Worm (Caenorhabditis elegans) whole organism, L3 larva: ENCODE results near the gene hpo-12.

ENCODE experiments used
- R02D3.7 ChIP-seq: fragments of 150-350 bp; optimal IDR thresholded peaks from 2 replicates; lab custom pipeline; 2014; ENCODE audit warnings: missing biosample characterization, missing genetic modification characterization
- aly-2 ChIP-seq: fragments of 150-350 bp; optimal IDR thresholded peaks from 2 replicates; lab custom pipeline; 2014; ENCODE audit warnings: missing biosample characterization, missing genetic modification characterization
- ama-1 ChIP-seq: fragments of 150-350 bp; optimal IDR thresholded peaks from 2 replicates; lab custom pipeline; 2018
- ceh-16 ChIP-seq: sonication (generic microtip); optimal IDR thresholded peaks from 2 replicates; lab custom pipeline; 2017; ENCODE audit warnings: missing biosample characterization, missing genetic modification characterization
- ceh-28 ChIP-seq: fragments of 150-350 bp; optimal IDR thresholded peaks from 2 replicates; lab custom pipeline; 2014; ENCODE audit warnings: missing biosample characterization, missing genetic modification reagents, missing genetic modification characterization
- ceh-9 ChIP-seq: sonication (generic microtip); optimal IDR thresholded peaks from 2 replicates; lab custom pipeline; 2018; ENCODE audit warnings: missing biosample characterization, missing genetic modification characterization
- egl-5 ChIP-seq: fragments of 150-350 bp; optimal IDR thresholded peaks from 2 replicates; lab custom pipeline; 2017; ENCODE audit warnings: missing biosample characterization, missing genetic modification reagents, missing genetic modification characterization, inconsistent platforms
- elt-1 ChIP-seq: fragments of 150-350 bp; optimal IDR thresholded peaks from 2 replicates; lab custom pipeline; 2014; ENCODE audit warnings: missing biosample characterization, missing genetic modification characterization
- elt-3 ChIP-seq, 3 experiments: fragments of 150-350 bp in 1 of 3; sonication (generic microtip) in 2 of 3; optimal IDR thresholded peaks; 2 replicates in 2 of 3; 4 replicates in 1 of 3; lab custom pipeline; 2014 to 2017; ENCODE audit warnings: missing biosample characterization in 3 of 3, missing genetic modification characterization in 3 of 3
- eor-1 ChIP-seq, 2 experiments: fragments of 150-350 bp; optimal IDR thresholded peaks; 2 replicates each; lab custom pipeline; 2014 to 2018; ENCODE audit warnings: missing biosample characterization in 2 of 2, missing genetic modification characterization in 2 of 2
- fkh-10 ChIP-seq: sonication (generic microtip); optimal IDR thresholded peaks from 2 replicates; lab custom pipeline; 2017; ENCODE audit warnings: missing biosample characterization, missing genetic modification reagents, missing genetic modification characterization
- fkh-2 ChIP-seq: fragments of 150-350 bp; optimal IDR thresholded peaks from 2 replicates; lab custom pipeline; 2014; ENCODE audit warnings: missing biosample characterization, missing genetic modification reagents, missing genetic modification characterization
- fos-1 ChIP-seq: fragments of 150-350 bp; optimal IDR thresholded peaks from 2 replicates; lab custom pipeline; 2014; ENCODE audit warnings: missing biosample characterization, missing genetic modification characterization
- hmg-11 ChIP-seq: sonication (generic microtip); optimal IDR thresholded peaks from 2 replicates; lab custom pipeline; 2016; ENCODE audit warnings: missing genetic modification characterization, missing compliant biosample characterization
- jun-1 ChIP-seq: fragments of 150-350 bp; optimal IDR thresholded peaks from 2 replicates; lab custom pipeline; 2014; ENCODE audit warnings: missing biosample characterization, missing genetic modification reagents, missing genetic modification characterization
- lin-15B ChIP-seq: fragments of 150-350 bp; optimal IDR thresholded peaks from 2 replicates; lab custom pipeline; 2014; ENCODE audit warnings: missing biosample characterization, missing genetic modification characterization
- lin-39 ChIP-seq: fragments of 150-350 bp; optimal IDR thresholded peaks from 2 replicates; lab custom pipeline; 2018; ENCODE audit warnings: missing biosample characterization, missing genetic modification reagents, missing genetic modification characterization
- lsy-12 ChIP-seq: sonication (generic microtip); optimal IDR thresholded peaks from 2 replicates; lab custom pipeline; 2016; ENCODE audit warnings: mild to moderate bottlenecking, missing genetic modification characterization, missing compliant biosample characterization
- mdl-1 ChIP-seq: fragments of 150-350 bp; optimal IDR thresholded peaks from 2 replicates; lab custom pipeline; 2014; ENCODE audit warnings: missing biosample characterization, missing genetic modification characterization
- mml-1 ChIP-seq: fragments of 150-350 bp; sonication (generic microtip); optimal IDR thresholded peaks from 3 replicates; lab custom pipeline; 2014; ENCODE audit warnings: missing biosample characterization, missing genetic modification characterization
- nfya-1 ChIP-seq: sonication (generic microtip); optimal IDR thresholded peaks from 2 replicates; lab custom pipeline; 2017; ENCODE audit warnings: missing genetic modification characterization, mild to moderate bottlenecking, missing compliant biosample characterization, antibody characterized with exemption, moderate library complexity; ENCODE audit not compliant: insufficient read depth
- nhr-11 ChIP-seq: fragments of 150-350 bp; optimal IDR thresholded peaks from 2 replicates; lab custom pipeline; 2014; ENCODE audit warnings: missing biosample characterization, missing genetic modification characterization
- nhr-12 ChIP-seq: fragments of 150-350 bp; optimal IDR thresholded peaks from 2 replicates; lab custom pipeline; 2014; ENCODE audit warnings: missing biosample characterization, missing genetic modification characterization
- nhr-237 ChIP-seq: fragments of 150-350 bp; optimal IDR thresholded peaks from 2 replicates; lab custom pipeline; 2014; ENCODE audit warnings: missing biosample characterization, missing genetic modification characterization
- nhr-25 ChIP-seq: sonication (generic microtip); optimal IDR thresholded peaks from 2 replicates; lab custom pipeline; 2017; ENCODE audit warnings: missing biosample characterization, missing genetic modification characterization
- nhr-28 ChIP-seq: fragments of 150-350 bp; optimal IDR thresholded peaks from 2 replicates; lab custom pipeline; 2014; ENCODE audit warnings: missing biosample characterization, missing genetic modification characterization
- nhr-43 ChIP-seq: sonication (generic microtip); optimal IDR thresholded peaks from 2 replicates; lab custom pipeline; 2016; ENCODE audit warnings: mild to moderate bottlenecking, missing genetic modification characterization, missing compliant biosample characterization; ENCODE audit not compliant: poor library complexity, severe bottlenecking
- nhr-67 ChIP-seq: fragments of 150-350 bp; optimal IDR thresholded peaks from 2 replicates; lab custom pipeline; 2014; ENCODE audit warnings: missing biosample characterization, missing genetic modification characterization
- nhr-76 ChIP-seq: fragments of 150-350 bp; sonication (generic microtip); optimal IDR thresholded peaks from 5 replicates; lab custom pipeline; 2014; ENCODE audit warnings: missing biosample characterization, missing genetic modification characterization
- nhr-77 ChIP-seq: fragments of 150-350 bp; optimal IDR thresholded peaks from 2 replicates; lab custom pipeline; 2014; ENCODE audit warnings: missing biosample characterization, missing genetic modification characterization
- pha-4 ChIP-seq: fragments of 150-350 bp; optimal IDR thresholded peaks from 2 replicates; lab custom pipeline; 2014; ENCODE audit warnings: missing biosample characterization, missing genetic modification reagents, missing genetic modification characterization
- pqm-1 ChIP-seq: fragments of 150-350 bp; optimal IDR thresholded peaks from 2 replicates; lab custom pipeline; 2017; ENCODE audit warnings: missing biosample characterization, missing genetic modification characterization, inconsistent platforms
- sea-2 ChIP-seq: fragments of 150-350 bp; sonication (generic microtip); optimal IDR thresholded peaks from 4 replicates; lab custom pipeline; 2014; ENCODE audit warnings: missing biosample characterization, missing genetic modification reagents, missing genetic modification characterization
- skn-1 ChIP-seq: fragments of 150-350 bp; optimal IDR thresholded peaks from 2 replicates; lab custom pipeline; 2014; ENCODE audit warnings: missing biosample characterization, missing genetic modification characterization
- snpc-4 ChIP-seq: fragments of 150-350 bp; optimal IDR thresholded peaks from 2 replicates; lab custom pipeline; 2014; ENCODE audit warnings: missing biosample characterization, missing genetic modification characterization
- tbx-2 ChIP-seq: sonication (generic microtip); optimal IDR thresholded peaks from 2 replicates; lab custom pipeline; 2016; ENCODE audit warnings: mild to moderate bottlenecking, missing genetic modification characterization, missing compliant biosample characterization
- unc-39 ChIP-seq: sonication (generic microtip); optimal IDR thresholded peaks from 4 replicates; lab custom pipeline; 2017; ENCODE audit warnings: missing biosample characterization, missing genetic modification characterization
- unc-62 ChIP-seq: fragments of 150-350 bp; sonication (generic microtip); optimal IDR thresholded peaks from 4 replicates; lab custom pipeline; 2014; ENCODE audit warnings: missing biosample characterization, missing genetic modification reagents, missing genetic modification characterization
- zag-1 ChIP-seq: fragments of 150-350 bp; optimal IDR thresholded peaks from 2 replicates; lab custom pipeline; 2014; ENCODE audit warnings: missing biosample characterization, missing genetic modification characterization
- ztf-11 ChIP-seq: fragments of 150-350 bp; optimal IDR thresholded peaks from 2 replicates; lab custom pipeline; 2014; ENCODE audit warnings: missing biosample characterization, missing genetic modification characterization
- ztf-4 ChIP-seq: fragments of 150-350 bp; optimal IDR thresholded peaks from 2 replicates; lab custom pipeline; 2014; ENCODE audit warnings: missing biosample characterization, missing genetic modification characterization

Gene hpo-12

ce11 chrIV:12259161-12259870, 23.7 kb upstream of the hpo-12 start, which contains the start of gene Y39C12A.9:
TSS of gene Y39C12A.9 (minus strand) at chrIV:12259211.
- peak; percentile 26 for TF ChIP-seq lin-39 (tag; lab: Kevin White, UChicago)
- TF ChIP-seq lin-15B (tag; lab: Kevin White, UChicago): peak; percentile 42
- TF ChIP-seq nhr-25 (tag; lab: Kevin White, UChicago): no peak
- no peak for TF ChIP-seq nhr-77 (tag; lab: Kevin White, UChicago)
- no peak for TF ChIP-seq aly-2 (tag; lab: Kevin White, UChicago)
- TF ChIP-seq nfya-1 (tag; lab: Kevin White, UChicago): peak; percentile 34
- TF ChIP-seq pqm-1 (tag; lab: Kevin White, UChicago): no peak

ce11 chrIV:12261353-12261752, 21.6 kb upstream of the hpo-12 start, which contains the start of gene sre-14:
TSS of gene sre-14 (minus strand) at chrIV:12261453.
- TF ChIP-seq lsy-12 (tag; lab: Kevin White, UChicago): no peak
- no peak for TF ChIP-seq ceh-16 (tag; lab: Kevin White, UChicago)
- no peak for TF ChIP-seq tbx-2 (tag; lab: Kevin White, UChicago)
- TF ChIP-seq unc-62: no peak
- no peak for TF ChIP-seq eor-1 (tag; optimal IDR thresholded peaks at IDR 0.05; lab: Kevin White, UChicago)
- TF ChIP-seq nhr-25 (tag; lab: Kevin White, UChicago): no peak
- TF ChIP-seq lin-15B (tag; lab: Kevin White, UChicago): no peak
- no peak for TF ChIP-seq fkh-2 (tag; lab: Kevin White, UChicago)
- TF ChIP-seq, all 47 proteins: peak for 0

ce11 chrIV:12265877-12266276, 17.1 kb upstream of the hpo-12 start:
- TF ChIP-seq nhr-67 (no peak), skn-1 (tag; lab: Kevin White, UChicago) (no peak), elt-1 (tag; lab: Kevin White, UChicago) (no peak), jun-1 (tag; lab: Kevin White, UChicago) (no peak), eor-1 (tag; optimal IDR thresholded peaks at IDR 0.05; lab: Kevin White, UChicago) (no peak), ceh-9 (no peak), nhr-11 (no peak), ztf-4 (tag; lab: Kevin White, UChicago) (no peak), mdl-1 (tag; lab: Kevin White, UChicago) (no peak), nhr-43 (no peak), tbx-2 (tag; lab: Kevin White, UChicago) (no peak), nhr-12 (tag; lab: Kevin White, UChicago) (no peak), fkh-2 (tag; lab: Kevin White, UChicago) (no peak), fkh-10 (GFP tag; lab: Kevin White, UChicago) (no peak), nhr-76 (tag; lab: Kevin White, UChicago) (no peak), hmg-11 (tag; lab: Kevin White, UChicago) (no peak), egl-5 (tag; lab: Kevin White, UChicago) (no peak), aly-2 (tag; lab: Kevin White, UChicago) (no peak), zag-1 (no peak), snpc-4 (tag; lab: Kevin White, UChicago) (no peak)

- no peak for TF ChIP-seq lsy-12 (tag; lab: Kevin White, UChicago)
- TF ChIP-seq ama-1: no peak
- TF ChIP-seq unc-39 (tag; lab: Kevin White, UChicago): no peak
- peak; percentile 11 for TF ChIP-seq pqm-1 (tag; lab: Kevin White, UChicago)
- TF ChIP-seq ceh-28: no peak
- peak; percentile 31 for TF ChIP-seq hmg-11 (tag; lab: Kevin White, UChicago)
- TF ChIP-seq fos-1: no peak
- peak; percentile 88 for TF ChIP-seq R02D3.7 (tag; lab: Kevin White, UChicago)
- peak; percentile 21 for TF ChIP-seq skn-1 (tag; lab: Kevin White, UChicago)
- TF ChIP-seq fkh-10 (GFP tag; lab: Kevin White, UChicago): no peak
- TF ChIP-seq nhr-76 (tag; lab: Kevin White, UChicago): no peak
- TF ChIP-seq nhr-237: no peak
- peak; percentile 82 for TF ChIP-seq lin-15B (tag; lab: Kevin White, UChicago)
- TF ChIP-seq mml-1 (tag; lab: Kevin White, UChicago): no peak
- TF ChIP-seq nfya-1 (tag; lab: Kevin White, UChicago): peak; percentile 95
- no peak for TF ChIP-seq elt-3 (tag; optimal IDR thresholded peaks at IDR 0.05; lab: Kevin White, UChicago)
- TF ChIP-seq sea-2: no peak
- TF ChIP-seq ztf-11 (tag; lab: Kevin White, UChicago): no peak
- peak; percentile 87 for TF ChIP-seq egl-5 (tag; lab: Kevin White, UChicago)
- peak; percentile 88 for TF ChIP-seq pha-4 (tag; lab: Kevin White, UChicago)
- TF ChIP-seq eor-1 (tag; optimal IDR thresholded peaks at IDR 0.05; lab: Kevin White, UChicago): no peak
- TF ChIP-seq ceh-9: no peak
- TF ChIP-seq nhr-28 (tag; lab: Kevin White, UChicago): no peak
- no peak for TF ChIP-seq unc-62
- TF ChIP-seq elt-1 (tag; lab: Kevin White, UChicago): no peak
- no peak for TF ChIP-seq aly-2 (tag; lab: Kevin White, UChicago)
- no peak for TF ChIP-seq tbx-2 (tag; lab: Kevin White, UChicago)
- TF ChIP-seq jun-1 (tag; lab: Kevin White, UChicago): no peak
- TF ChIP-seq nhr-77 (tag; lab: Kevin White, UChicago): no peak
- TF ChIP-seq snpc-4 (tag; lab: Kevin White, UChicago): no peak
Observed at ce11 chrIV:12268272-12269045, 14.5 kb upstream of the hpo-12 start, which contains the start of the genes ppm-1.H and rpl-34. TSS of gene ppm-1.H (minus strand) at chrIV:12268322. TSS of gene rpl-34 (plus strand) at chrIV:12268995.
